Fruit fly (Drosophila melanogaster) whole organism, wandering third instar larva: ENCODE results near the gene CG13445.

Experiments used
- CrebA ChIP-seq: fragments of 200-800 bp; sonication (Bioruptor generic); optimal IDR thresholded peaks from 2 replicates; lab custom pipeline; 2016; ENCODE audit warnings: missing biosample characterization, mild to moderate bottlenecking, missing genetic modification characterization, borderline replicate concordance
- Dfd ChIP-seq: fragments of >200 bp; optimal IDR thresholded peaks from 2 replicates; lab custom pipeline; 2017; ENCODE audit warnings: missing biosample characterization, missing genetic modification characterization
- jim ChIP-seq: fragments of 175-275, 200-325 bp; sonication (Bioruptor generic); optimal IDR thresholded peaks from 2 replicates; lab custom pipeline; 2016; ENCODE audit warnings: missing biosample characterization, mild to moderate bottlenecking, missing genetic modification characterization
- lola ChIP-seq: fragments of >200 bp; optimal IDR thresholded peaks from 2 replicates; lab custom pipeline; 2017; ENCODE audit warnings: missing biosample characterization, missing genetic modification characterization

DNA sequence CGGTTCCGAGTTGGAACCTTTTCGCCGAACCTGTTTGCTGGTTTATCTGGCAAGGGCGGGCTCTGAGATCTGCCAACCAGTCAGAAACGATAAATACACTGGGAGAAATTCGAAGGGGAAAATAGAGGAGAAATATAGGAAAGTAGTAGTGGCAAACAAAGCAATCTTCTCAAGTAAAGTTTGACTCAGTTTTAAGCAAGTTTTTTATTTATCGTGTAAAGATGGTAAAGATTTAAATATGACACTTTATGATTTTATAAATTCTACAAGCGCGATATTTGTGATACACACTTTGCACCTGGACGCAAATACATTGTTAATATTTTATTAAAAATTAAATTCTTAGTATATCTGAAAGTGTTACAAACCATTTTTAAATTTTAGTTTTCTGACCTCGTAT, 38.4 kb downstream of the CG13445 start:
- TF ChIP-seq CrebA (GFP tag; lab: Kevin White, UChicago) (no peak), Dfd (GFP tag; lab: Kevin White, UChicago) (no peak), lola (GFP tag; lab: Kevin White, UChicago) (no peak), jim (GFP tag; lab: Kevin White, UChicago) (no peak)
